Worm (Caenorhabditis elegans): ENCODE measurements around the gene Y47D7A.13.
"Not testable (repeated sequence)": the region's sequence is repeated elsewhere in the genome, so short reads cannot be mapped to it uniquely, and the experiment has no call there.

Gene Y47D7A.13

ce11 chrV:4435411-4435981 lies at the start of gene Y47D7A.13:
Y47D7A.13 (minus strand) TSS chrV:4435927.
- TF ChIP-seq sea-1 (GFP tag; conservative IDR thresholded peaks at IDR 0.05) (no peak), scrt-1 (GFP tag; IDR thresholded peaks at IDR 0.05) (no peak), tbx-37 (GFP tag; conservative IDR thresholded peaks at IDR 0.05) (no peak), flt-1 (GFP tag; IDR thresholded peaks at IDR 0.05) (no peak), hmbx-1 (tag; optimal IDR thresholded peaks at IDR 0.05) (no peak), hnd-1 (tag; optimal IDR thresholded peaks at IDR 0.05) (no peak), ama-1 (optimal IDR thresholded peaks at IDR 0.05) (no peak), ceh-13 (GFP tag; optimal IDR thresholded peaks at IDR 0.05) (no peak), pes-1 (GFP tag; IDR thresholded peaks at IDR 0.05) (no peak)

- no peak for TF ChIP-seq tbx-37 (GFP tag; conservative IDR thresholded peaks at IDR 0.05)
- no peak for TF ChIP-seq pes-1 (GFP tag; IDR thresholded peaks at IDR 0.05)
- no peak for TF ChIP-seq hmbx-1 (tag; optimal IDR thresholded peaks at IDR 0.05)
- TF ChIP-seq ets-7 (tag; optimal IDR thresholded peaks at IDR 0.05): no peak
- TF ChIP-seq hmg-4 (GFP tag; optimal IDR thresholded peaks at IDR 0.05): no peak
- no peak for TF ChIP-seq ama-1 (optimal IDR thresholded peaks at IDR 0.05)
- no peak for TF ChIP-seq F13C5.2 (tag; optimal IDR thresholded peaks at IDR 0.05)
- no peak for TF ChIP-seq B0310.2 (tag; optimal IDR thresholded peaks at IDR 0.05)
- TF ChIP-seq sea-1 (GFP tag; conservative IDR thresholded peaks at IDR 0.05): no peak
Observed at ce11 chrV:4483049-4483507, 47.4 kb upstream of the Y47D7A.13 start, which contains the start of gene exc-15. exc-15 (plus strand) TSS chrV:4483459.

ce11 chrV:4481823-4482222 lies 46.1 kb upstream of the Y47D7A.13 start:
- TF ChIP-seq ceh-36 (tag; optimal IDR thresholded peaks at IDR 0.05): no peak
- TF ChIP-seq hmbx-1 (tag; optimal IDR thresholded peaks at IDR 0.05): no peak
- TF ChIP-seq ets-7 (tag; optimal IDR thresholded peaks at IDR 0.05): no peak
- no peak for TF ChIP-seq B0310.2 (tag; optimal IDR thresholded peaks at IDR 0.05)
- no peak for TF ChIP-seq hmg-4 (GFP tag; optimal IDR thresholded peaks at IDR 0.05)
- no peak for TF ChIP-seq hnd-1 (tag; optimal IDR thresholded peaks at IDR 0.05)
- no peak for TF ChIP-seq ama-1 (optimal IDR thresholded peaks at IDR 0.05)
- no peak for TF ChIP-seq tbx-37 (GFP tag; conservative IDR thresholded peaks at IDR 0.05)
- no peak for TF ChIP-seq flt-1 (GFP tag; IDR thresholded peaks at IDR 0.05)
- no peak for TF ChIP-seq sea-1 (GFP tag; conservative IDR thresholded peaks at IDR 0.05)
- TF ChIP-seq ceh-13 (GFP tag; optimal IDR thresholded peaks at IDR 0.05): no peak
- no peak for TF ChIP-seq tra-4 (tag; optimal IDR thresholded peaks at IDR 0.05)
- no peak for TF ChIP-seq pes-1 (GFP tag; IDR thresholded peaks at IDR 0.05)
- TF ChIP-seq F13C5.2 (tag; optimal IDR thresholded peaks at IDR 0.05): no peak
- TF ChIP-seq aly-1 (tag; optimal IDR thresholded peaks at IDR 0.05): no peak
- no peak for TF ChIP-seq scrt-1 (GFP tag; IDR thresholded peaks at IDR 0.05)
- no peak for TF ChIP-seq tbx-11 (GFP tag; IDR thresholded peaks at IDR 0.05)

ce11 chrV:4474543-4474942 lies 38.8 kb upstream of the Y47D7A.13 start, which contains the start of gene str-35:
str-35 (plus strand) TSS chrV:4474843.
- TF ChIP-seq F13C5.2, aly-1, hnd-1 (tag; optimal IDR thresholded peaks at IDR 0.05): not testable (repeated sequence)

ce11 chrV:4471065-4471464 lies 35.3 kb upstream of the Y47D7A.13 start, which contains the start of gene T08H10.3:
T08H10.3 (plus strand) TSS chrV:4471365.
- no peak for TF ChIP-seq ama-1 (optimal IDR thresholded peaks at IDR 0.05)
- no peak for TF ChIP-seq ceh-13 (GFP tag; optimal IDR thresholded peaks at IDR 0.05)
- no peak for TF ChIP-seq B0310.2 (tag; optimal IDR thresholded peaks at IDR 0.05)
- TF ChIP-seq hmbx-1 (tag; optimal IDR thresholded peaks at IDR 0.05): no peak
- TF ChIP-seq ceh-36 (tag; optimal IDR thresholded peaks at IDR 0.05): no peak
- no peak for TF ChIP-seq hmg-4 (GFP tag; optimal IDR thresholded peaks at IDR 0.05)
- TF ChIP-seq flt-1 (GFP tag; IDR thresholded peaks at IDR 0.05): no peak

ce11 chrV:4454634-4455033 lies 18.9 kb upstream of the Y47D7A.13 start, which contains the start of gene gnrr-5:
gnrr-5 (minus strand) TSS chrV:4454734.
- TF ChIP-seq aly-1 (tag; optimal IDR thresholded peaks at IDR 0.05) (no peak), ets-7 (tag; optimal IDR thresholded peaks at IDR 0.05) (no peak), pes-1 (GFP tag; IDR thresholded peaks at IDR 0.05) (no peak), tbx-37 (GFP tag; conservative IDR thresholded peaks at IDR 0.05) (no peak), hmg-4 (GFP tag; optimal IDR thresholded peaks at IDR 0.05) (no peak), tra-4 (tag; optimal IDR thresholded peaks at IDR 0.05) (no peak)

- TF ChIP-seq F13C5.2 (tag; optimal IDR thresholded peaks at IDR 0.05) (peak; percentile 59), hnd-1 (tag; optimal IDR thresholded peaks at IDR 0.05) (no peak)
Observed at ce11 chrV:4450523-4451089, 14.9 kb upstream of the Y47D7A.13 start, which contains the start of gene rft-2. rft-2 (minus strand) TSS chrV:4450563.

ce11 chrV:4447637-4448036 lies 11.9 kb upstream of the Y47D7A.13 start:
- no peak for TF ChIP-seq tbx-11 (GFP tag; IDR thresholded peaks at IDR 0.05)
- no peak for TF ChIP-seq ceh-13 (GFP tag; optimal IDR thresholded peaks at IDR 0.05)
- no peak for TF ChIP-seq pes-1 (GFP tag; IDR thresholded peaks at IDR 0.05)
- no peak for TF ChIP-seq tra-4 (tag; optimal IDR thresholded peaks at IDR 0.05)
- TF ChIP-seq hmbx-1 (tag; optimal IDR thresholded peaks at IDR 0.05): no peak
- TF ChIP-seq ceh-36 (tag; optimal IDR thresholded peaks at IDR 0.05): no peak
- TF ChIP-seq hnd-1 (tag; optimal IDR thresholded peaks at IDR 0.05): no peak
- TF ChIP-seq flt-1 (GFP tag; IDR thresholded peaks at IDR 0.05): no peak
- no peak for TF ChIP-seq scrt-1 (GFP tag; IDR thresholded peaks at IDR 0.05)
- TF ChIP-seq F13C5.2 (tag; optimal IDR thresholded peaks at IDR 0.05): no peak
- TF ChIP-seq aly-1 (tag; optimal IDR thresholded peaks at IDR 0.05): no peak
- TF ChIP-seq hmg-4 (GFP tag; optimal IDR thresholded peaks at IDR 0.05): no peak
